Worm (Caenorhabditis elegans) whole organism, L1 larva: ENCODE measurements around the gene fbxb-38.

Experiments used
- ceh-90 ChIP-seq: sonication (generic microtip); optimal IDR thresholded peaks from 2 replicates; lab custom pipeline; 2016; ENCODE audit warnings: missing genetic modification characterization, missing compliant biosample characterization
- efl-3 ChIP-seq: fragments of 200-800 bp; sonication (Bioruptor generic); optimal IDR thresholded peaks from 2 replicates; lab custom pipeline; 2018; ENCODE audit warnings: mild to moderate bottlenecking, missing genetic modification characterization, missing compliant biosample characterization
- hlh-4 ChIP-seq: sonication (generic microtip); optimal IDR thresholded peaks from 2 replicates; lab custom pipeline; 2016; ENCODE audit warnings: mild to moderate bottlenecking, missing genetic modification characterization, missing compliant biosample characterization
- nhr-76 ChIP-seq: sonication (generic microtip); optimal IDR thresholded peaks from 2 replicates; lab custom pipeline; 2017; ENCODE audit warnings: missing biosample characterization, missing genetic modification characterization
- sptf-1 ChIP-seq: fragments of 150-350 bp; optimal IDR thresholded peaks from 2 replicates; lab custom pipeline; 2014; ENCODE audit warnings: missing biosample characterization, missing genetic modification characterization
- unc-62 ChIP-seq: fragments of 150-350 bp; optimal IDR thresholded peaks from 2 replicates; lab custom pipeline; 2014; ENCODE audit warnings: missing biosample characterization, missing genetic modification reagents, missing genetic modification characterization
- zip-4 ChIP-seq: fragments of 200-800 bp; sonication (Bioruptor generic); optimal IDR thresholded peaks from 2 replicates; lab custom pipeline; 2018; ENCODE audit warnings: mild to moderate bottlenecking, missing genetic modification characterization, moderate library complexity, missing compliant biosample characterization
- ztf-11 ChIP-seq, 2 experiments: sonication (generic microtip); optimal IDR thresholded peaks; 2 replicates each; lab custom pipeline; 2016 to 2017; ENCODE audit warnings: missing genetic modification characterization in 2 of 2, missing biosample characterization in 1 of 2, missing compliant biosample characterization in 1 of 2
- ztf-4 ChIP-seq: fragments of 150-350 bp; optimal IDR thresholded peaks from 2 replicates; lab custom pipeline; 2014; ENCODE audit warnings: missing biosample characterization, missing genetic modification characterization

- TF ChIP-seq ztf-11 (tag; optimal IDR thresholded peaks at IDR 0.05; lab: Kevin White, UChicago) (no peak), nhr-76 (no peak), efl-3 (GFP tag; lab: Kevin White, UChicago) (no peak), unc-62 (GFP tag; lab: Kevin White, UChicago) (no peak), hlh-4 (tag; lab: Kevin White, UChicago) (no peak), zip-4 (GFP tag; lab: Kevin White, UChicago) (no peak), ceh-90 (tag; lab: Kevin White, UChicago) (no peak), ztf-4 (tag; lab: Kevin White, UChicago) (no peak), sptf-1 (no peak)
These were observed 22.8 kb upstream of the fbxb-38 start for ce11 chrII:2191383-2191782.
